Worm (Caenorhabditis elegans) whole organism, L4 larva: ENCODE data around the gene parp-2.

Experiments
- D1046.2 ChIP-seq: fragments of 200-800 bp; sonication (Bioruptor generic); IDR thresholded peaks from 2 replicates; pipeline ENCODE4 v1.3.6; 2022; ENCODE audit warnings: missing genetic modification characterization, missing compliant biosample characterization
- F37D6.2 ChIP-seq: sonication (generic microtip); optimal IDR thresholded peaks from 2 replicates; lab custom pipeline; 2016; ENCODE audit warnings: mild to moderate bottlenecking, missing genetic modification characterization, missing compliant biosample characterization
- F44E2.7 ChIP-seq: fragments of 200-800 bp; sonication (Bioruptor generic); IDR thresholded peaks from 2 replicates; pipeline ENCODE4 v2.1.2; 2022; ENCODE audit warnings: missing genetic modification characterization, missing compliant biosample characterization
- T20F7.1 ChIP-seq: fragments of 200-800 bp; sonication (Bioruptor generic); optimal IDR thresholded peaks from 2 replicates; lab custom pipeline; 2018; ENCODE audit warnings: mild to moderate bottlenecking, missing genetic modification characterization, missing compliant biosample characterization
- Y48G9A.11 ChIP-seq: fragments of 200-800 bp; sonication (Bioruptor generic); IDR thresholded peaks from 2 replicates; pipeline ENCODE4 v1.3.6; 2022; ENCODE audit warnings: missing genetic modification reagents, missing genetic modification characterization, missing compliant biosample characterization
- Y5F2A.4 ChIP-seq: fragments of 200-800 bp; sonication (Bioruptor generic); optimal IDR thresholded peaks from 2 replicates; lab custom pipeline; 2018; ENCODE audit warnings: mild to moderate bottlenecking, missing genetic modification characterization, missing compliant biosample characterization
- Y75B8A.6 ChIP-seq: fragments of 200-800 bp; sonication (Bioruptor generic); IDR thresholded peaks from 2 replicates; pipeline ENCODE4 v1.3.6; 2022; ENCODE audit warnings: missing genetic modification reagents, missing genetic modification characterization, missing compliant biosample characterization
- aha-1 ChIP-seq: fragments of 150-350 bp; peaks from one replicate; lab custom pipeline; 2014; ENCODE audit warnings: missing biosample characterization, missing genetic modification characterization
- ama-1 ChIP-seq: fragments of 150-350 bp; optimal IDR thresholded peaks from 2 replicates; lab custom pipeline; 2014; ENCODE audit warnings: inconsistent platforms, mixed read lengths
- ceh-28 ChIP-seq: fragments of 150-350 bp; optimal IDR thresholded peaks from 2 replicates; lab custom pipeline; 2014; ENCODE audit warnings: missing biosample characterization, missing genetic modification reagents, missing genetic modification characterization
- ceh-32 ChIP-seq: sonication (generic microtip); optimal IDR thresholded peaks from 2 replicates; lab custom pipeline; 2016; ENCODE audit warnings: mild to moderate bottlenecking, missing genetic modification characterization, missing compliant biosample characterization; ENCODE audit not compliant: poor library complexity
- ceh-82 ChIP-seq: sonication (generic microtip); optimal IDR thresholded peaks from 2 replicates; lab custom pipeline; 2017; ENCODE audit warnings: missing biosample characterization, missing genetic modification characterization
- ctbp-1 ChIP-seq: fragments of 200-800 bp; sonication (Bioruptor generic); IDR thresholded peaks from 2 replicates; pipeline ENCODE4 v1.3.6; 2022; ENCODE audit warnings: missing genetic modification reagents, missing genetic modification characterization, missing compliant biosample characterization
- daf-12 ChIP-seq: fragments of 150-350 bp; optimal IDR thresholded peaks from 2 replicates; lab custom pipeline; 2014; ENCODE audit warnings: missing biosample characterization, missing genetic modification reagents, missing genetic modification characterization
- daf-16 ChIP-seq, 3 experiments: sonication (generic microtip); optimal IDR thresholded peaks; 2 replicates each; lab custom pipeline; 2016 to 2017; ENCODE audit warnings: missing genetic modification characterization in 3 of 3, missing genetic modification reagents in 3 of 3, mild to moderate bottlenecking in 2 of 3, missing compliant biosample characterization in 2 of 3, missing biosample characterization in 1 of 3, moderate library complexity in 1 of 3
- daf-8 ChIP-seq: fragments of 200-800 bp; sonication (Bioruptor generic); IDR thresholded peaks from 2 replicates; pipeline ENCODE4 v1.3.6; 2022; ENCODE audit warnings: missing genetic modification characterization, missing compliant biosample characterization
- dmd-8 ChIP-seq: fragments of 200-800 bp; sonication (Bioruptor generic); IDR thresholded peaks from 2 replicates; pipeline ENCODE4 v1.3.6; 2022; ENCODE audit warnings: missing genetic modification characterization, missing compliant biosample characterization
- dmd-9 ChIP-seq: fragments of 200-800 bp; sonication (Bioruptor generic); IDR thresholded peaks from 2 replicates; pipeline ENCODE4 v1.3.6; 2022; ENCODE audit warnings: missing genetic modification reagents, missing genetic modification characterization, missing compliant biosample characterization
- dpl-1 ChIP-seq: fragments of 150-350 bp; optimal IDR thresholded peaks from 2 replicates; lab custom pipeline; 2014; ENCODE audit warnings: missing biosample characterization, missing genetic modification reagents, missing genetic modification characterization
- egl-43 ChIP-seq: fragments of 200-800 bp; sonication (Bioruptor generic); IDR thresholded peaks from 2 replicates; pipeline ENCODE4 v1.3.6; 2022; ENCODE audit warnings: missing genetic modification reagents, missing genetic modification characterization, missing compliant biosample characterization
- fkh-10 ChIP-seq: fragments of 150-350 bp; optimal IDR thresholded peaks from 2 replicates; lab custom pipeline; 2014; ENCODE audit warnings: missing biosample characterization, missing genetic modification reagents, missing genetic modification characterization
- fos-1 ChIP-seq: fragments of 150-350 bp; optimal IDR thresholded peaks from 2 replicates; lab custom pipeline; 2014; ENCODE audit warnings: missing biosample characterization, missing genetic modification characterization
- gei-8 ChIP-seq: fragments of 200-800 bp; sonication (Bioruptor generic); optimal IDR thresholded peaks from 2 replicates; lab custom pipeline; 2018; ENCODE audit warnings: mild to moderate bottlenecking, missing genetic modification characterization, missing compliant biosample characterization
- hif-1 ChIP-seq, 2 experiments: sonication (generic microtip); optimal IDR thresholded peaks; 2 replicates each; lab custom pipeline; 2016 to 2017; ENCODE audit warnings: missing compliant biosample characterization in 2 of 2, missing genetic modification characterization in 2 of 2, missing genetic modification reagents in 2 of 2, missing genotype in 2 of 2, mild to moderate bottlenecking in 1 of 2
- hlh-11 ChIP-seq: fragments of 200-800 bp; sonication (Bioruptor generic); optimal IDR thresholded peaks from 2 replicates; lab custom pipeline; 2018; ENCODE audit warnings: mild to moderate bottlenecking, missing genetic modification characterization, missing compliant biosample characterization
- hlh-30 ChIP-seq: sonication (generic microtip); optimal IDR thresholded peaks from 2 replicates; lab custom pipeline; 2017; ENCODE audit warnings: antibody characterized with exemption, mild to moderate bottlenecking, missing genetic modification characterization, missing compliant biosample characterization; ENCODE audit not compliant: insufficient read depth
- lin-1 ChIP-seq: fragments of 200-800 bp; sonication (Bioruptor generic); IDR thresholded peaks from 2 replicates; pipeline ENCODE4 v1.3.6; 2022; ENCODE audit warnings: missing genetic modification reagents, missing genetic modification characterization, missing compliant biosample characterization
- lin-13 ChIP-seq: fragments of 150-350 bp; optimal IDR thresholded peaks from 2 replicates; lab custom pipeline; 2014; ENCODE audit warnings: missing biosample characterization, missing genetic modification reagents, missing genetic modification characterization
- lin-39 ChIP-seq: fragments of 150-350 bp; optimal IDR thresholded peaks from 2 replicates; lab custom pipeline; 2014; ENCODE audit warnings: missing biosample characterization, missing genetic modification reagents, missing genetic modification characterization
- lsy-2 ChIP-seq, 2 experiments: fragments of 150-350 bp in 1 of 2; sonication (generic microtip) in 1 of 2; optimal IDR thresholded peaks; 2 replicates each; lab custom pipeline; 2014 to 2017; ENCODE audit warnings: missing biosample characterization in 2 of 2, missing genetic modification characterization in 2 of 2
- madf-9 ChIP-seq: fragments of 200-800 bp; sonication (Bioruptor generic); conservative IDR thresholded peaks from 2 replicates; pipeline ENCODE4 v1.3.6; 2022; ENCODE audit warnings: missing genetic modification reagents, missing genetic modification characterization, missing compliant biosample characterization
- mdt-29 ChIP-seq: fragments of 200-800 bp; sonication (Bioruptor generic); IDR thresholded peaks from 2 replicates; pipeline ENCODE4 v1.3.6; 2022; ENCODE audit warnings: missing genetic modification reagents, missing genetic modification characterization, missing compliant biosample characterization
- mes-2 ChIP-seq: sonication (generic microtip); optimal IDR thresholded peaks from 2 replicates; lab custom pipeline; 2016; ENCODE audit warnings: missing genotype, mild to moderate bottlenecking, missing genetic modification characterization, missing compliant biosample characterization; ENCODE audit not compliant: poor library complexity, severe bottlenecking
- nhr-11 ChIP-seq: fragments of 150-350 bp; optimal IDR thresholded peaks from 2 replicates; lab custom pipeline; 2014; ENCODE audit warnings: missing biosample characterization, missing genetic modification characterization
- nhr-25 ChIP-seq: sonication (generic microtip); optimal IDR thresholded peaks from 2 replicates; lab custom pipeline; 2017; ENCODE audit warnings: missing genetic modification characterization, mild to moderate bottlenecking, missing compliant biosample characterization, antibody characterized with exemption, moderate library complexity, borderline replicate concordance; ENCODE audit not compliant: insufficient read depth
- nhr-41 ChIP-seq: fragments of 200-800 bp; sonication (Bioruptor generic); IDR thresholded peaks from 2 replicates; pipeline ENCODE4 v1.3.6; 2022; ENCODE audit warnings: missing genetic modification reagents, missing genetic modification characterization, missing compliant biosample characterization
- nhr-42 ChIP-seq: fragments of 200-800 bp; sonication (Bioruptor generic); IDR thresholded peaks from 2 replicates; pipeline ENCODE4 v1.3.6; 2022; ENCODE audit warnings: missing genetic modification characterization, missing compliant biosample characterization
- nhr-48 ChIP-seq: sonication (generic microtip); optimal IDR thresholded peaks from 2 replicates; lab custom pipeline; 2016; ENCODE audit warnings: mild to moderate bottlenecking, missing genetic modification characterization, missing compliant biosample characterization
- pha-4 ChIP-seq, 2 experiments: fragments of 150-350 bp in 1 of 2; fragments of 200-800 bp in 1 of 2; sonication (Bioruptor generic) in 1 of 2; IDR thresholded peaks in 1 of 2; optimal IDR thresholded peaks in 1 of 2; 2 replicates each; pipeline versions ENCODE4 v1.3.6 to Lab custom; 2014 to 2022; ENCODE audit warnings: missing genetic modification characterization in 2 of 2, missing genetic modification reagents in 2 of 2, missing biosample characterization in 1 of 2, missing compliant biosample characterization in 1 of 2
- rbr-2 ChIP-seq: sonication (generic microtip); optimal IDR thresholded peaks from 2 replicates; lab custom pipeline; 2016; ENCODE audit warnings: missing genotype, missing genetic modification characterization, missing compliant biosample characterization
- sdz-12 ChIP-seq: fragments of 200-800 bp; sonication (Bioruptor generic); optimal IDR thresholded peaks from 2 replicates; lab custom pipeline; 2018; ENCODE audit warnings: mild to moderate bottlenecking, missing genetic modification characterization, missing compliant biosample characterization
- skn-1 ChIP-seq: fragments of 150-350 bp; optimal IDR thresholded peaks from 2 replicates; lab custom pipeline; 2014; ENCODE audit warnings: missing biosample characterization, missing genetic modification characterization
- snpc-4 ChIP-seq: fragments of 150-350 bp; optimal IDR thresholded peaks from 2 replicates; lab custom pipeline; 2014; ENCODE audit warnings: missing biosample characterization, missing genetic modification characterization
- unc-130 ChIP-seq: sonication (generic microtip); optimal IDR thresholded peaks from 2 replicates; lab custom pipeline; 2016; ENCODE audit warnings: missing genetic modification reagents, missing genetic modification characterization, missing compliant biosample characterization
- unc-39 ChIP-seq: sonication (generic microtip); optimal IDR thresholded peaks from 2 replicates; lab custom pipeline; 2017; ENCODE audit warnings: missing biosample characterization, missing genetic modification characterization
- unc-62 ChIP-seq, 3 experiments: fragments of 150-350 bp in 1 of 3; sonication (generic microtip); optimal IDR thresholded peaks in 2 of 3; peaks in 1 of 3; 1 replicate in 1 of 3; 2 replicates in 2 of 3; lab custom pipeline; 2014 to 2017; ENCODE audit warnings: missing biosample characterization in 3 of 3, missing genetic modification characterization in 3 of 3, missing genetic modification reagents in 3 of 3, missing genotype in 1 of 3
- zag-1 ChIP-seq: fragments of 150-350 bp; optimal IDR thresholded peaks from 2 replicates; lab custom pipeline; 2014; ENCODE audit warnings: missing biosample characterization, missing genetic modification characterization
- zfp-2 ChIP-seq: sonication (generic microtip); optimal IDR thresholded peaks from 2 replicates; lab custom pipeline; 2016; ENCODE audit warnings: mild to moderate bottlenecking, missing genetic modification characterization, missing compliant biosample characterization
- zfp-3 ChIP-seq: fragments of 200-800 bp; sonication (Bioruptor generic); conservative IDR thresholded peaks from 2 replicates; pipeline ENCODE4 v1.3.6; 2022; ENCODE audit warnings: missing genetic modification reagents, missing genetic modification characterization, missing compliant biosample characterization
- ztf-7 ChIP-seq: fragments of 150-350 bp; optimal IDR thresholded peaks from 2 replicates; lab custom pipeline; 2014; ENCODE audit warnings: missing biosample characterization, missing genetic modification characterization

Gene parp-2

DNA sequence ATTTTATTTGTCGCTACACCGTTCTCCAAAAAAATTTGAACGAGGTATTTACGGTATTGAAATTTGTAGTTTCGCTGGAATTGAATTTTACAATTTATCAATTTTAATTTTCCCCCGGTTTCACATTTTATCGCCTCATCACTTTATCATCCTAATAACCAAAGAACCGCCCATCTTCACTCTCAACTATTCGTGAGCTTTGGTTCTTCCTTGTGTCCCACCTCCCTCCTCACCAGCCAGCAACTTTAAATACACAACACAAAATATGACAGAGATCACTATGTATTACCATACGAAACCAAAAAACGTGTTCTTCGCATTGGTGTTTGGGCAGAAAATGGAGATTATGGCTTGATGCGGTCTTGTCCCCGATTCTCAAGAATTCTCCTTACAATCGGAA lies 11.2 kb downstream of the parp-2 start (continued):
- no peak for TF ChIP-seq snpc-4 (tag; lab: Kevin White, UChicago)
- TF ChIP-seq Y5F2A.4 (GFP tag; lab: Kevin White, UChicago): no peak
- no peak for TF ChIP-seq sdz-12
- no peak for TF ChIP-seq madf-9 (GFP tag; lab: Robert Waterston, UW)
- no peak for TF ChIP-seq nhr-25 (tag; lab: Kevin White, UChicago)
- TF ChIP-seq ceh-82: no peak
- no peak for TF ChIP-seq dpl-1 (GFP tag; lab: Kevin White, UChicago)
- TF ChIP-seq aha-1 (tag; lab: Kevin White, UChicago): peak; percentile 58
- TF ChIP-seq dmd-9: no peak
- TF ChIP-seq ztf-7 (tag; lab: Kevin White, UChicago): no peak
- no peak for TF ChIP-seq lin-39 (tag; lab: Kevin White, UChicago)
- no peak for TF ChIP-seq unc-39 (tag; lab: Kevin White, UChicago)
- TF ChIP-seq daf-16 (GFP tag; optimal IDR thresholded peaks at IDR 0.05; lab: Kevin White, UChicago): no peak
- peak; percentile 61 for TF ChIP-seq daf-16 (tag; optimal IDR thresholded peaks at IDR 0.05; lab: Kevin White, UChicago)
- peak; percentile 24 for TF ChIP-seq hlh-30 (tag; lab: Kevin White, UChicago)
- no peak for TF ChIP-seq gei-8
- TF ChIP-seq Y48G9A.11 (GFP tag; lab: Robert Waterston, UW): no peak
- TF ChIP-seq Y75B8A.6 (GFP tag; lab: Robert Waterston, UW): no peak
- TF ChIP-seq fos-1 (tag; lab: Kevin White, UChicago): no peak
- TF ChIP-seq hlh-11: peak; percentile 47
- no peak for TF ChIP-seq egl-43 (GFP tag; lab: Robert Waterston, UW)
- peak in 1 of 2 experiments; percentile 15 for TF ChIP-seq hif-1 (tag; optimal IDR thresholded peaks at IDR 0.05; lab: Kevin White, UChicago)
- TF ChIP-seq ama-1 (lab: Kevin White, UChicago): no peak
- no peak for TF ChIP-seq daf-8 (GFP tag; lab: Robert Waterston, UW)
- TF ChIP-seq mdt-29: no peak
- peak; percentile 30 for TF ChIP-seq mes-2 (tag; lab: Kevin White, UChicago)
- no peak for TF ChIP-seq fkh-10 (GFP tag; lab: Kevin White, UChicago)
- no peak for TF ChIP-seq dmd-8
- no peak for TF ChIP-seq lin-13
- no peak for TF ChIP-seq ceh-28 (tag; lab: Kevin White, UChicago)
- no peak for TF ChIP-seq lsy-2 (tag; optimal IDR thresholded peaks at IDR 0.05; lab: Kevin White, UChicago)
- TF ChIP-seq daf-12 (tag; lab: Kevin White, UChicago): no peak
- no peak for TF ChIP-seq rbr-2 (tag; lab: Kevin White, UChicago)
- TF ChIP-seq skn-1 (tag; lab: Kevin White, UChicago): no peak
- no peak for TF ChIP-seq T20F7.1
- no peak for TF ChIP-seq zfp-3 (GFP tag; lab: Robert Waterston, UW)
- no peak for TF ChIP-seq pha-4 (GFP tag; IDR thresholded peaks at IDR 0.05; lab: Robert Waterston, UW)
- TF ChIP-seq pha-4 (tag; optimal IDR thresholded peaks at IDR 0.05; lab: Kevin White, UChicago): no peak
- TF ChIP-seq F44E2.7 (GFP tag; lab: Robert Waterston, UW): no peak
- no peak for TF ChIP-seq nhr-48 (tag; lab: Kevin White, UChicago)
- TF ChIP-seq F37D6.2: no peak
- TF ChIP-seq D1046.2 (GFP tag; lab: Robert Waterston, UW): no peak
- TF ChIP-seq nhr-41 (GFP tag; lab: Robert Waterston, UW): no peak
- no peak for TF ChIP-seq ctbp-1 (GFP tag; lab: Robert Waterston, UW)
- TF ChIP-seq lin-1 (GFP tag; lab: Robert Waterston, UW): peak; percentile 31; the same call in 1 of the 2 replicates
- TF ChIP-seq nhr-42 (GFP tag; lab: Robert Waterston, UW): no peak
- no peak for TF ChIP-seq zag-1 (tag; lab: Kevin White, UChicago)
- no peak for TF ChIP-seq zfp-2 (tag; lab: Kevin White, UChicago)
- TF ChIP-seq unc-62 (GFP tag; optimal IDR thresholded peaks at IDR 0.05 in 1 of 2; lab: Kevin White, UChicago): peak in 1 of 2 experiments; percentile 69
- TF ChIP-seq unc-62 (tag; optimal IDR thresholded peaks at IDR 0.05; lab: Kevin White, UChicago): no peak
- no peak for TF ChIP-seq nhr-11 (tag; lab: Kevin White, UChicago)
- TF ChIP-seq ceh-32: no peak
- TF ChIP-seq unc-130: no peak
